Worm (Caenorhabditis elegans): ENCODE data around the gene rps-23.

The rps-23 gene

DNA sequence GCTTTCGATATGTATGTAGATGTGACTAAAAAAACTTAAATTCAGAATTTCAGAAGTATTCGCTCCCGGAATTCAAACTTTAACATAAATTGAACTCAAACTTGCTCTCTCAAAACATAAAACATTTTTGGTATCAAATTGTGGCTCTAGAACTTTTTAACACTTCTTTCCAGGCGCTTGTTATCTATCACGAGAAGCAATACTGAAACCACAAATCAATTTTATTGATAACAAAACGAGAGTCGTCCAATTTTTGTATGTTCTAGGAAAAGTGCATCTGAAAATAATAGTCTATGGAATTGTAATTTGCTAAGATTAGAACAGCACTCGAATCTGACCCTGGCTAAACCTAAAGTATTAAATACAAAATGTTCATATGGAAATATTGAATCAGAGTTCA is 11.9 kb downstream of the rps-23 start:
- TF ChIP-seq nfya-1 (tag; optimal IDR thresholded peaks at IDR 0.05; ENCODE audit: borderline replicate concordance, insufficient read depth) (no peak), ama-1 (optimal IDR thresholded peaks at IDR 0.05) (no peak), ama-1 (GFP tag; optimal IDR thresholded peaks at IDR 0.05) (no peak), nhr-80 (tag; optimal IDR thresholded peaks at IDR 0.05) (peak; percentile 67)

DNA sequence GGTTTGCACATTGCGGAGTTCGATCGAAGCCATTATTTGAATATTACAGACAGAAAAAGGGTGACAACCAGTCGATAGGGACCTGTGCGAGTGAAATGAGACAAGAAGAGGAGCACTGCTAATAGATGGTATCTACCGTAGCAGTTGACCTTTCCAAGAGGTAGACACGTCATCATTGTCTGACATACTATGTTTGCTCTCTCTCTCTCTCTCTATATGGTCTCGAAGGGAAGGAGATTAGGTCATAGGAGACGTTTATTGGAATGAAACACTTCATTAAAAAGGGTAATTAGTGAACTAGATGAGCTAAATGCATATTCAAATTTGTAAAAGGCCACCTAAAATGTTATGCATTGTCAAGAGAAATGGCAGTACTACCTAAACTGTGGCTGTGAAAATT is 14.8 kb downstream of the rps-23 start, which contains the start of gene atz-1:
TSS of gene atz-1 (minus strand) at position 101 of the 400 bp plus-strand sequence.
- TF ChIP-seq somi-1 (GFP tag; optimal IDR thresholded peaks at IDR 0.05) (no peak), hlh-12 (tag; optimal IDR thresholded peaks at IDR 0.05) (no peak), egrh-3 (GFP tag; IDR thresholded peaks at IDR 0.05) (no peak), hsf-1 (GFP tag; IDR thresholded peaks at IDR 0.05) (no peak), F55B11.4 (tag; optimal IDR thresholded peaks at IDR 0.05; ENCODE audit: borderline replicate concordance, insufficient read depth) (no peak), ets-4 (GFP tag; optimal IDR thresholded peaks at IDR 0.05) (no peak), dox-1 (GFP tag; IDR thresholded peaks at IDR 0.05) (no peak), T26A5.8 (tag; optimal IDR thresholded peaks at IDR 0.05) (no peak)

DNA sequence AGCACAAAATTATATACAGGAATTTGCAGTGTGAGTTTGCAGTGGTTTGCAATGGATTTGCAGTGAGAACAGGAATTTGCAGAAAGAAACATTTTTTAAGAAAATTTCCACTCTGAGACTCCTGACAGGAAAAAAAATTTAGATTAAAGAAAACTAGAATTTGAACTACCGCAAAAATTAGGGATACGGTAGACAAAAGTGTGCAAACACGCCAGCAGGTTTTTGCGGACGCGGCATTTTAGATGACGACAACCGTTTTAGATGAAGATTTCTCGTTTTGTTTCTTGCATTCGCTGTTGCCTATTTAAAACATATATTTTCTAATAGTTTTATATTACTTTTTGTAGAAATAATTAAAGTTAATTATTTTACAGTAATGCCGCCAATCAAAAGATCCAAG is 19.0 kb downstream of the rps-23 start, which contains the start of gene wdr-46:
TSS of gene wdr-46 (plus strand) at position 375 of the 400 bp plus-strand sequence.
- TF ChIP-seq Y56A3A.18 (GFP tag; IDR thresholded peaks at IDR 0.05) (peak; percentile 54; the same call in 1 of the 2 replicates), lin-26 (GFP tag; IDR thresholded peaks at IDR 0.05) (no peak), tbp1 (GFP tag; optimal IDR thresholded peaks at IDR 0.05) (peak; percentile 61), efl-1 (GFP tag; optimal IDR thresholded peaks at IDR 0.05) (peak; percentile 84), lsl-1 (GFP tag; optimal IDR thresholded peaks at IDR 0.05) (peak; percentile 86), lin-35 (GFP tag; optimal IDR thresholded peaks at IDR 0.05) (peak; percentile 65 to 95 (median 79)), bed-2 (GFP tag; IDR thresholded peaks at IDR 0.05) (no peak), ama-1 (optimal IDR thresholded peaks at IDR 0.05) (no peak), ama-1 (GFP tag; optimal IDR thresholded peaks at IDR 0.05) (peak; percentile 42 to 64), hlh-26 (GFP tag; conservative IDR thresholded peaks at IDR 0.05) (no peak), mcd-1 (GFP tag; IDR thresholded peaks at IDR 0.05) (peak; percentile 71), nhr-120 (GFP tag; IDR thresholded peaks at IDR 0.05) (no peak), madf-8 (GFP tag; conservative IDR thresholded peaks at IDR 0.05) (peak; percentile 30; the same call in 1 of the 2 replicates), K11D2.4 (GFP tag; IDR thresholded peaks at IDR 0.05) (peak; percentile 42; the same call in 1 of the 2 replicates), B0336.3 (GFP tag; IDR thresholded peaks at IDR 0.05) (no peak), somi-1 (GFP tag; optimal IDR thresholded peaks at IDR 0.05) (no peak), snpc-4 (GFP tag; optimal IDR thresholded peaks at IDR 0.05) (no peak), snpc-4 (tag; optimal IDR thresholded peaks at IDR 0.05) (peak in 3 of 4 experiments; percentile 11 to 57 (median 21)), F57C9.4 (tag; optimal IDR thresholded peaks at IDR 0.05) (no peak), F49E8.2 (tag; optimal IDR thresholded peaks at IDR 0.05; ENCODE audit: insufficient read depth) (peak; percentile 49), rcor-1 (GFP tag; IDR thresholded peaks at IDR 0.05) (no peak), madf-3 (GFP tag; IDR thresholded peaks at IDR 0.05) (0 out of 2 replicates have a peak, but pooled peaks have one; percentile 35), lin-40 (tag; optimal IDR thresholded peaks at IDR 0.05) (no peak), nhr-179 (tag; optimal IDR thresholded peaks at IDR 0.05) (no peak), atf-7 (tag; optimal IDR thresholded peaks at IDR 0.05) (no peak), aptf-3 (GFP tag; IDR thresholded peaks at IDR 0.05) (no peak), D2030.7 (GFP tag; IDR thresholded peaks at IDR 0.05) (0 out of 2 replicates have a peak, but pooled peaks have one; percentile 26), F33H1.4 (GFP tag; IDR thresholded peaks at IDR 0.05) (peak; percentile 61), pha-4 (tag; optimal IDR thresholded peaks at IDR 0.05) (peak; percentile 51), rec-8 (tag; optimal IDR thresholded peaks at IDR 0.05) (no peak), fkh-3 (tag; optimal IDR thresholded peaks at IDR 0.05) (no peak), sea-2 (GFP tag; IDR thresholded peaks at IDR 0.05) (no peak), ceh-100 (GFP tag; IDR thresholded peaks at IDR 0.05) (peak; percentile 17; the same call in 1 of the 2 replicates), dox-1 (GFP tag; IDR thresholded peaks at IDR 0.05) (peak; percentile 18; the same call in 1 of the 2 replicates), gei-17 (GFP tag; optimal IDR thresholded peaks at IDR 0.05) (peak; percentile 20), ZK185.1 (tag; optimal IDR thresholded peaks at IDR 0.05; ENCODE audit: poor library complexity, severe bottlenecking) (peak; percentile 42), Y53G8AR.9 (GFP tag; conservative IDR thresholded peaks at IDR 0.05) (peak; percentile 46; the same call in 1 of the 2 replicates)

Data from whole organism, young adult.